Fruit fly (Drosophila melanogaster) whole organism, embryonic: ENCODE measurements around the gene dia.

ENCODE experiments used
- Atf-2 ChIP-seq: fragments of 200-800 bp; sonication (Bioruptor generic); optimal IDR thresholded peaks from 2 replicates; lab custom pipeline; 2016; ENCODE audit warnings: missing biosample characterization, missing genetic modification characterization
- CG10147 ChIP-seq: fragments of 200-800 bp; sonication (Bioruptor generic); optimal IDR thresholded peaks from 2 replicates; lab custom pipeline; 2019; ENCODE audit warnings: missing biosample characterization, mild to moderate bottlenecking, missing genetic modification characterization, moderate library complexity
- CG10209 ChIP-seq: fragments of 200-800 bp; sonication (Bioruptor generic); optimal IDR thresholded peaks from 3 replicates; lab custom pipeline; 2017; ENCODE audit warnings: missing biosample characterization, mild to moderate bottlenecking, missing genetic modification characterization, missing genetic modification reagents
- CG10654 ChIP-seq: fragments of 200-800 bp; sonication (Bioruptor generic); optimal IDR thresholded peaks from 2 replicates; lab custom pipeline; 2016; ENCODE audit warnings: missing biosample characterization, missing genetic modification characterization
- CG11085 ChIP-seq: fragments of 200-800 bp; sonication (Bioruptor generic); IDR thresholded peaks from 2 replicates; pipeline ENCODE4 v1.3.6; 2022; ENCODE audit warnings: missing biosample characterization, missing genetic modification characterization
- CG11560 ChIP-seq: fragments of 200-800 bp; sonication (Bioruptor generic); IDR thresholded peaks from 3 replicates; pipeline ENCODE4 v1.3.6; 2022; ENCODE audit warnings: missing biosample characterization, missing genetic modification characterization
- CG15601 ChIP-seq: fragments of 200-800 bp; sonication (Bioruptor generic); optimal IDR thresholded peaks from 3 replicates; lab custom pipeline; 2019; ENCODE audit warnings: missing biosample characterization, mild to moderate bottlenecking, missing genetic modification characterization, moderate library complexity
- CG17328 ChIP-seq: fragments of 200-800 bp; sonication (Bioruptor generic); IDR thresholded peaks from 2 replicates; pipeline ENCODE4 v1.3.6; 2022; ENCODE audit warnings: missing biosample characterization, missing genetic modification characterization
- CG17829 ChIP-seq: fragments of 200-800 bp; optimal IDR thresholded peaks from 2 replicates; lab custom pipeline; 2019; ENCODE audit warnings: missing biosample characterization, mild to moderate bottlenecking, missing genetic modification characterization, moderate library complexity
- CG18011 ChIP-seq: fragments of 200-800 bp; sonication (Bioruptor generic); optimal IDR thresholded peaks from 2 replicates; lab custom pipeline; 2017; ENCODE audit warnings: missing biosample characterization, missing genetic modification characterization, mild to moderate bottlenecking, moderate library complexity, missing genotype
- CG2116 ChIP-seq: fragments of 200-800 bp; sonication (Bioruptor generic); optimal IDR thresholded peaks from 3 replicates; lab custom pipeline; 2018; ENCODE audit warnings: missing biosample characterization, mild to moderate bottlenecking, missing genetic modification characterization
- CG2712 ChIP-seq: fragments of 200-800 bp; optimal IDR thresholded peaks from 3 replicates; lab custom pipeline; 2019; ENCODE audit warnings: missing biosample characterization, mild to moderate bottlenecking, missing genetic modification characterization, moderate library complexity
- CG32772 ChIP-seq: fragments of 200-800 bp; sonication (Bioruptor generic); IDR thresholded peaks from 2 replicates; pipeline ENCODE4 v1.3.6; 2022; ENCODE audit warnings: missing biosample characterization, missing genetic modification characterization
- CG43689 ChIP-seq: fragments of 200-800 bp; sonication (Bioruptor generic); IDR thresholded peaks from 2 replicates; pipeline ENCODE4 v1.3.6; 2022; ENCODE audit warnings: missing biosample characterization, missing genetic modification characterization
- CG6854 ChIP-seq: fragments of 200-800 bp; sonication (Bioruptor generic); optimal IDR thresholded peaks from 3 replicates; lab custom pipeline; 2017; ENCODE audit warnings: missing biosample characterization, mild to moderate bottlenecking, missing genetic modification characterization
- CG7357 ChIP-seq: fragments of 200-800 bp; sonication (Bioruptor generic); IDR thresholded peaks from 3 replicates; pipeline ENCODE4 v1.3.6; 2022; ENCODE audit warnings: missing biosample characterization, missing genetic modification characterization
- CG8478 ChIP-seq: fragments of >200 bp; optimal IDR thresholded peaks from 2 replicates; lab custom pipeline; 2018
- CG8924 ChIP-seq: fragments of 200-800 bp; optimal IDR thresholded peaks from 3 replicates; lab custom pipeline; 2019; ENCODE audit warnings: missing biosample characterization, mild to moderate bottlenecking, missing genetic modification characterization, moderate library complexity
- CG9215 ChIP-seq: fragments of 200-800 bp; sonication (Bioruptor generic); IDR thresholded peaks from 2 replicates; pipeline ENCODE4 v1.3.6; 2022; ENCODE audit warnings: missing biosample characterization, missing genetic modification characterization
- D ChIP-seq, 2 experiments: fragments of 200-800 bp in 1 of 2; fragments of >200 bp in 1 of 2; sonication (Bioruptor generic) in 1 of 2; optimal IDR thresholded peaks; 2 replicates in 1 of 2; 3 replicates in 1 of 2; lab custom pipeline; 2017; ENCODE audit warnings: mild to moderate bottlenecking in 1 of 2, missing biosample characterization in 1 of 2, missing genetic modification characterization in 1 of 2, missing genetic modification reagents in 1 of 2
- D19B ChIP-seq: fragments of 200-800 bp; sonication (Bioruptor generic); optimal IDR thresholded peaks from 2 replicates; lab custom pipeline; 2017; ENCODE audit warnings: missing biosample characterization, mild to moderate bottlenecking, missing genetic modification characterization
- Dref ChIP-seq: fragments of 200-800 bp; sonication (Bioruptor generic); IDR thresholded peaks from 2 replicates; pipeline ENCODE4 v1.3.6; 2022; ENCODE audit warnings: missing biosample characterization, missing genetic modification characterization
- Drgx ChIP-seq: fragments of 200-800 bp; sonication (Bioruptor generic); IDR thresholded peaks from 2 replicates; pipeline ENCODE4 v1.3.6; 2022; ENCODE audit warnings: missing biosample characterization, missing genetic modification characterization
- HHEX ChIP-seq: fragments of 200-800 bp; sonication (Bioruptor generic); optimal IDR thresholded peaks from 3 replicates; lab custom pipeline; 2017; ENCODE audit warnings: missing biosample characterization, mild to moderate bottlenecking, missing genetic modification characterization, missing genetic modification reagents
- HLH3B ChIP-seq: fragments of 200-800 bp; sonication (Bioruptor generic); IDR thresholded peaks from 2 replicates; pipeline ENCODE4 v1.3.6; 2022; ENCODE audit warnings: missing biosample characterization, missing genetic modification characterization
- Hr3 ChIP-seq: fragments of 200-800 bp; sonication (Bioruptor generic); optimal IDR thresholded peaks from 3 replicates; lab custom pipeline; 2016; ENCODE audit warnings: missing biosample characterization, missing genetic modification characterization
- Hsf ChIP-seq: fragments of 200-800 bp; sonication (Bioruptor generic); optimal IDR thresholded peaks from 3 replicates; lab custom pipeline; 2016; ENCODE audit warnings: missing biosample characterization, missing genetic modification characterization
- Med ChIP-seq: fragments of 200-800 bp; sonication (Bioruptor generic); peaks from one replicate; lab custom pipeline; 2016; ENCODE audit warnings: missing biosample characterization, missing genetic modification characterization, mild to moderate bottlenecking, inconsistent platforms, moderate library complexity
- NC2β ChIP-seq: fragments of 200-800 bp; sonication (Bioruptor generic); optimal IDR thresholded peaks from 2 replicates; lab custom pipeline; 2016; ENCODE audit warnings: missing biosample characterization, missing genetic modification characterization
- NfI ChIP-seq: fragments of 200-800 bp; sonication (Bioruptor generic); optimal IDR thresholded peaks from 3 replicates; lab custom pipeline; 2018; ENCODE audit warnings: missing biosample characterization, mild to moderate bottlenecking, missing genetic modification characterization, moderate library complexity
- PHDP ChIP-seq: fragments of 200-800 bp; sonication (Bioruptor generic); optimal IDR thresholded peaks from 3 replicates; lab custom pipeline; 2018; ENCODE audit warnings: missing biosample characterization, mild to moderate bottlenecking, missing genetic modification characterization, moderate library complexity
- Ravus ChIP-seq: fragments of 200-800 bp; sonication (Bioruptor generic); IDR thresholded peaks from 2 replicates; pipeline ENCODE4 v1.3.6; 2022; ENCODE audit warnings: missing biosample characterization, missing genetic modification characterization
- Rx ChIP-seq: fragments of 200-800 bp; sonication (Bioruptor generic); IDR thresholded peaks from 2 replicates; pipeline ENCODE4 v1.3.6; 2022; ENCODE audit warnings: missing biosample characterization, missing genetic modification characterization
- Spps ChIP-seq: fragments of 200-800 bp; sonication (Bioruptor generic); optimal IDR thresholded peaks from 2 replicates; lab custom pipeline; 2018; ENCODE audit warnings: missing biosample characterization, mild to moderate bottlenecking, missing genetic modification characterization
- Taf1 ChIP-seq: fragments of 200-800 bp; sonication (Bioruptor generic); IDR thresholded peaks from 2 replicates; pipeline ENCODE4 v1.3.6; 2022; ENCODE audit warnings: missing biosample characterization, missing genetic modification characterization
- Xbp1 ChIP-seq: fragments of 200-800 bp; sonication (Bioruptor generic); optimal IDR thresholded peaks from 3 replicates; lab custom pipeline; 2016; ENCODE audit warnings: missing biosample characterization, mild to moderate bottlenecking, missing genetic modification characterization
- aop ChIP-seq: fragments of 200-800 bp; sonication (Bioruptor generic); IDR thresholded peaks from 2 replicates; pipeline ENCODE4 v1.3.6; 2022; ENCODE audit warnings: missing biosample characterization, missing genetic modification characterization
- corto ChIP-seq: fragments of 200-800 bp; sonication (Bioruptor generic); optimal IDR thresholded peaks from 2 replicates; lab custom pipeline; 2016; ENCODE audit warnings: missing biosample characterization, mild to moderate bottlenecking, missing genetic modification characterization, moderate library complexity
- dmrt99B ChIP-seq: fragments of 200-800 bp; sonication (Bioruptor generic); optimal IDR thresholded peaks from 2 replicates; lab custom pipeline; 2018; ENCODE audit warnings: missing biosample characterization, mild to moderate bottlenecking, missing genetic modification characterization, moderate library complexity
- dpn ChIP-seq, 2 experiments: fragments of 200-800 bp; sonication (Bioruptor generic); optimal IDR thresholded peaks; 3 replicates each; lab custom pipeline; 2016; ENCODE audit warnings: missing biosample characterization in 2 of 2, missing genetic modification characterization in 2 of 2
- her ChIP-seq: fragments of 200-800 bp; sonication (Bioruptor generic); optimal IDR thresholded peaks from 2 replicates; lab custom pipeline; 2016; ENCODE audit warnings: missing biosample characterization, missing genetic modification characterization
- hth ChIP-seq: fragments of >200 bp; optimal IDR thresholded peaks from 2 replicates; lab custom pipeline; 2017; ENCODE audit warnings: inconsistent platforms
- jumu ChIP-seq: fragments of 200-800 bp; sonication (Bioruptor generic); optimal IDR thresholded peaks from 3 replicates; lab custom pipeline; 2016; ENCODE audit warnings: missing biosample characterization, missing genetic modification characterization
- knrl ChIP-seq: fragments of 200-800 bp; sonication (Bioruptor generic); IDR thresholded peaks from 3 replicates; pipeline ENCODE4 v1.3.6; 2022; ENCODE audit warnings: missing biosample characterization, missing genetic modification characterization; ENCODE audit not compliant: partially characterized antibody
- mam ChIP-seq: fragments of 200-800 bp; sonication (Bioruptor generic); optimal IDR thresholded peaks from 3 replicates; lab custom pipeline; 2016; ENCODE audit warnings: missing biosample characterization, missing genetic modification characterization
- nau ChIP-seq: fragments of 200-800 bp; sonication (Bioruptor generic); optimal IDR thresholded peaks from 3 replicates; lab custom pipeline; 2017; ENCODE audit warnings: missing biosample characterization, mild to moderate bottlenecking, missing genetic modification characterization, missing genetic modification reagents
- otp ChIP-seq: fragments of 200-800 bp; sonication (Bioruptor generic); IDR thresholded peaks from 3 replicates; pipeline ENCODE4, ENCODE4 v1.3.6; 2022; ENCODE audit warnings: missing biosample characterization, missing genetic modification characterization
- salm ChIP-seq: fragments of 200-800 bp; sonication (Bioruptor generic); optimal IDR thresholded peaks from 2 replicates; lab custom pipeline; 2018; ENCODE audit warnings: missing biosample characterization, mild to moderate bottlenecking, missing genetic modification characterization
- tgo ChIP-seq: fragments of 200-800 bp; sonication (Bioruptor generic); IDR thresholded peaks from 3 replicates; pipeline ENCODE4 v1.3.6; 2022; ENCODE audit warnings: missing biosample characterization, missing genetic modification characterization
- toy ChIP-seq: fragments of 200-800 bp; sonication (Bioruptor generic); IDR thresholded peaks from 2 replicates; pipeline ENCODE4 v1.3.6; 2022; ENCODE audit warnings: missing biosample characterization, missing genetic modification characterization

dia gene

dm6 chr2L:20758847-20759465 is 1.0 kb downstream of the dia start (continued):
- TF ChIP-seq Xbp1 (GFP tag; lab: Kevin White, UChicago): peak; percentile 45
- TF ChIP-seq HHEX: peak; percentile 67
- TF ChIP-seq CG11560 (tag; lab: Robert Waterston, UW): peak; percentile 59; the same call in 1 of the 3 replicates
- TF ChIP-seq NC2β (GFP tag; lab: Kevin White, UChicago): no peak
- peak; percentile 37 for TF ChIP-seq corto (GFP tag; lab: Kevin White, UChicago)
- no peak for TF ChIP-seq knrl (GFP tag; lab: Robert Waterston, UW)
- peak; percentile 23; the same call in 2 of the 3 replicates for TF ChIP-seq otp
- TF ChIP-seq her (GFP tag; lab: Kevin White, UChicago): peak; percentile 15
- TF ChIP-seq CG43689 (GFP tag; lab: Robert Waterston, UW): peak; percentile 54; the same call in 1 of the 2 replicates
- peak; percentile 19 for TF ChIP-seq CG10654 (GFP tag; lab: Kevin White, UChicago)
- peak; percentile 43 for TF ChIP-seq CG10147 (GFP tag; lab: Kevin White, UChicago)
- TF ChIP-seq tgo (GFP tag; lab: Robert Waterston, UW): peak; percentile 75
- peak; percentile 86 for TF ChIP-seq Drgx (GFP tag; lab: Robert Waterston, UW)
- no peak for TF ChIP-seq D (optimal IDR thresholded peaks at IDR 0.05; lab: Kevin White, UChicago)
- TF ChIP-seq D (GFP tag; optimal IDR thresholded peaks at IDR 0.05; lab: Kevin White, UChicago): peak; percentile 36
- peak; percentile 71 for TF ChIP-seq CG6854 (GFP tag; lab: Kevin White, UChicago)
- TF ChIP-seq CG18011: peak; percentile 9
- TF ChIP-seq Ravus (GFP tag; lab: Robert Waterston, UW): no peak; the same call in 1 of the 2 replicates
- no peak for TF ChIP-seq Dref (GFP tag; lab: Robert Waterston, UW)
- TF ChIP-seq CG11085 (GFP tag; lab: Robert Waterston, UW): peak; percentile 62; the same call in 1 of the 2 replicates
- peak; percentile 27 for TF ChIP-seq Spps (tag; lab: Kevin White, UChicago)
- peak; percentile 62 for TF ChIP-seq CG10209 (GFP tag; lab: Kevin White, UChicago)
- TF ChIP-seq hth (lab: Kevin White, UChicago): no peak
- no peak for TF ChIP-seq aop (GFP tag; lab: Robert Waterston, UW)
- 0 out of 2 replicates have a peak, but pooled peaks have one; percentile 33 for TF ChIP-seq Rx (GFP tag; lab: Robert Waterston, UW)
- peak; percentile 67; the same call in 2 of the 3 replicates for TF ChIP-seq CG7357 (GFP tag; lab: Robert Waterston, UW)
- peak; percentile 59 for TF ChIP-seq nau
- TF ChIP-seq CG8478: no peak
- peak; percentile 95 for TF ChIP-seq Med (GFP tag; lab: Kevin White, UChicago)
- peak; percentile 56 to 59 for TF ChIP-seq dpn (GFP tag; optimal IDR thresholded peaks at IDR 0.05; lab: Kevin White, UChicago)
- TF ChIP-seq jumu (GFP tag; lab: Kevin White, UChicago): no peak
- peak; percentile 73 for TF ChIP-seq CG9215
- peak; percentile 6; the same call in 1 of the 2 replicates for TF ChIP-seq CG17328 (GFP tag; lab: Robert Waterston, UW)
- TF ChIP-seq dmrt99B: peak; percentile 72
- TF ChIP-seq CG17829 (tag; lab: Kevin White, UChicago): peak; percentile 72
- no peak for TF ChIP-seq CG15601 (tag; lab: Kevin White, UChicago)
- TF ChIP-seq mam (GFP tag; lab: Kevin White, UChicago): peak; percentile 70
- peak; percentile 30 for TF ChIP-seq Hr3 (GFP tag; lab: Kevin White, UChicago)
- peak; percentile 64 for TF ChIP-seq CG32772 (GFP tag; lab: Robert Waterston, UW)
- TF ChIP-seq D19B (GFP tag; lab: Kevin White, UChicago): peak; percentile 76
- peak; percentile 67 for TF ChIP-seq NfI (GFP tag; lab: Kevin White, UChicago)
- TF ChIP-seq PHDP (tag; lab: Kevin White, UChicago): peak; percentile 63
- TF ChIP-seq CG2712 (tag; lab: Kevin White, UChicago): peak; percentile 82
- no peak for TF ChIP-seq CG2116 (GFP tag; lab: Kevin White, UChicago)
- peak; percentile 48 for TF ChIP-seq CG8924 (tag; lab: Kevin White, UChicago)
- TF ChIP-seq Taf1 (GFP tag; lab: Robert Waterston, UW): peak; percentile 71
- no peak for TF ChIP-seq salm
- TF ChIP-seq Atf-2 (GFP tag; lab: Kevin White, UChicago): peak; percentile 30
- peak; percentile 70 for TF ChIP-seq toy
- TF ChIP-seq HLH3B (GFP tag; lab: Robert Waterston, UW): peak; percentile 55; the same call in 1 of the 2 replicates
- TF ChIP-seq Hsf (GFP tag; lab: Kevin White, UChicago): peak; percentile 46
